Worm (Caenorhabditis elegans) whole organism, L3 larva: ENCODE data around the gene T12G3.2.

Experiments used
- R02D3.7 ChIP-seq: fragments of 150-350 bp; optimal IDR thresholded peaks from 2 replicates; lab custom pipeline; 2014; ENCODE audit warnings: missing biosample characterization, missing genetic modification characterization
- ZK546.5 ChIP-seq: sonication (generic microtip); optimal IDR thresholded peaks from 2 replicates; lab custom pipeline; 2017; ENCODE audit warnings: missing biosample characterization, missing genetic modification characterization
- aly-2 ChIP-seq: fragments of 150-350 bp; optimal IDR thresholded peaks from 2 replicates; lab custom pipeline; 2014; ENCODE audit warnings: missing biosample characterization, missing genetic modification characterization
- ama-1 ChIP-seq: fragments of 150-350 bp; optimal IDR thresholded peaks from 2 replicates; lab custom pipeline; 2018
- ceh-16 ChIP-seq: sonication (generic microtip); optimal IDR thresholded peaks from 2 replicates; lab custom pipeline; 2017; ENCODE audit warnings: missing biosample characterization, missing genetic modification characterization
- ceh-28 ChIP-seq: fragments of 150-350 bp; optimal IDR thresholded peaks from 2 replicates; lab custom pipeline; 2014; ENCODE audit warnings: missing biosample characterization, missing genetic modification reagents, missing genetic modification characterization
- ceh-82 ChIP-seq: fragments of 150-350 bp; optimal IDR thresholded peaks from 2 replicates; lab custom pipeline; 2014; ENCODE audit warnings: missing biosample characterization, missing genetic modification characterization
- ceh-9 ChIP-seq: sonication (generic microtip); optimal IDR thresholded peaks from 2 replicates; lab custom pipeline; 2018; ENCODE audit warnings: missing biosample characterization, missing genetic modification characterization
- daf-12 ChIP-seq: fragments of 150-350 bp; optimal IDR thresholded peaks from 2 replicates; lab custom pipeline; 2014; ENCODE audit warnings: missing biosample characterization, missing genetic modification reagents, missing genetic modification characterization
- egl-27 ChIP-seq: sonication (generic microtip); optimal IDR thresholded peaks from 4 replicates; lab custom pipeline; 2017; ENCODE audit warnings: missing biosample characterization, missing genetic modification reagents, missing genetic modification characterization
- egl-5 ChIP-seq: fragments of 150-350 bp; optimal IDR thresholded peaks from 2 replicates; lab custom pipeline; 2017; ENCODE audit warnings: missing biosample characterization, missing genetic modification reagents, missing genetic modification characterization, inconsistent platforms
- elt-1 ChIP-seq: fragments of 150-350 bp; optimal IDR thresholded peaks from 2 replicates; lab custom pipeline; 2014; ENCODE audit warnings: missing biosample characterization, missing genetic modification characterization
- elt-2 ChIP-seq: sonication (generic microtip); optimal IDR thresholded peaks from 2 replicates; lab custom pipeline; 2016; ENCODE audit warnings: missing genetic modification reagents, mild to moderate bottlenecking, missing genetic modification characterization, missing compliant biosample characterization
- elt-3 ChIP-seq, 3 experiments: fragments of 150-350 bp in 1 of 3; sonication (generic microtip) in 2 of 3; optimal IDR thresholded peaks; 2 replicates in 2 of 3; 4 replicates in 1 of 3; lab custom pipeline; 2014 to 2017; ENCODE audit warnings: missing biosample characterization in 3 of 3, missing genetic modification characterization in 3 of 3
- eor-1 ChIP-seq, 2 experiments: fragments of 150-350 bp; optimal IDR thresholded peaks; 2 replicates each; lab custom pipeline; 2014 to 2018; ENCODE audit warnings: missing biosample characterization in 2 of 2, missing genetic modification characterization in 2 of 2
- fkh-10 ChIP-seq: sonication (generic microtip); optimal IDR thresholded peaks from 2 replicates; lab custom pipeline; 2017; ENCODE audit warnings: missing biosample characterization, missing genetic modification reagents, missing genetic modification characterization
- fkh-2 ChIP-seq: fragments of 150-350 bp; optimal IDR thresholded peaks from 2 replicates; lab custom pipeline; 2014; ENCODE audit warnings: missing biosample characterization, missing genetic modification reagents, missing genetic modification characterization
- fos-1 ChIP-seq: fragments of 150-350 bp; optimal IDR thresholded peaks from 2 replicates; lab custom pipeline; 2014; ENCODE audit warnings: missing biosample characterization, missing genetic modification characterization
- hmg-11 ChIP-seq: sonication (generic microtip); optimal IDR thresholded peaks from 2 replicates; lab custom pipeline; 2016; ENCODE audit warnings: missing genetic modification characterization, missing compliant biosample characterization
- jun-1 ChIP-seq: fragments of 150-350 bp; optimal IDR thresholded peaks from 2 replicates; lab custom pipeline; 2014; ENCODE audit warnings: missing biosample characterization, missing genetic modification reagents, missing genetic modification characterization
- lin-15B ChIP-seq: fragments of 150-350 bp; optimal IDR thresholded peaks from 2 replicates; lab custom pipeline; 2014; ENCODE audit warnings: missing biosample characterization, missing genetic modification characterization
- lin-39 ChIP-seq: fragments of 150-350 bp; optimal IDR thresholded peaks from 2 replicates; lab custom pipeline; 2018; ENCODE audit warnings: missing biosample characterization, missing genetic modification reagents, missing genetic modification characterization
- lsy-12 ChIP-seq: sonication (generic microtip); optimal IDR thresholded peaks from 2 replicates; lab custom pipeline; 2016; ENCODE audit warnings: mild to moderate bottlenecking, missing genetic modification characterization, missing compliant biosample characterization
- mdl-1 ChIP-seq: fragments of 150-350 bp; optimal IDR thresholded peaks from 2 replicates; lab custom pipeline; 2014; ENCODE audit warnings: missing biosample characterization, missing genetic modification characterization
- mml-1 ChIP-seq: fragments of 150-350 bp; sonication (generic microtip); optimal IDR thresholded peaks from 3 replicates; lab custom pipeline; 2014; ENCODE audit warnings: missing biosample characterization, missing genetic modification characterization
- nfya-1 ChIP-seq: sonication (generic microtip); optimal IDR thresholded peaks from 2 replicates; lab custom pipeline; 2017; ENCODE audit warnings: missing genetic modification characterization, mild to moderate bottlenecking, missing compliant biosample characterization, antibody characterized with exemption, moderate library complexity; ENCODE audit not compliant: insufficient read depth
- nhr-11 ChIP-seq: fragments of 150-350 bp; optimal IDR thresholded peaks from 2 replicates; lab custom pipeline; 2014; ENCODE audit warnings: missing biosample characterization, missing genetic modification characterization
- nhr-12 ChIP-seq: fragments of 150-350 bp; optimal IDR thresholded peaks from 2 replicates; lab custom pipeline; 2014; ENCODE audit warnings: missing biosample characterization, missing genetic modification characterization
- nhr-23 ChIP-seq: fragments of 150-350 bp; optimal IDR thresholded peaks from 2 replicates; lab custom pipeline; 2014; ENCODE audit warnings: missing biosample characterization, missing genetic modification reagents, missing genetic modification characterization
- nhr-237 ChIP-seq: fragments of 150-350 bp; optimal IDR thresholded peaks from 2 replicates; lab custom pipeline; 2014; ENCODE audit warnings: missing biosample characterization, missing genetic modification characterization
- nhr-25 ChIP-seq: sonication (generic microtip); optimal IDR thresholded peaks from 2 replicates; lab custom pipeline; 2017; ENCODE audit warnings: missing biosample characterization, missing genetic modification characterization
- nhr-28 ChIP-seq: fragments of 150-350 bp; optimal IDR thresholded peaks from 2 replicates; lab custom pipeline; 2014; ENCODE audit warnings: missing biosample characterization, missing genetic modification characterization
- nhr-43 ChIP-seq: sonication (generic microtip); optimal IDR thresholded peaks from 2 replicates; lab custom pipeline; 2016; ENCODE audit warnings: mild to moderate bottlenecking, missing genetic modification characterization, missing compliant biosample characterization; ENCODE audit not compliant: poor library complexity, severe bottlenecking
- nhr-67 ChIP-seq: fragments of 150-350 bp; optimal IDR thresholded peaks from 2 replicates; lab custom pipeline; 2014; ENCODE audit warnings: missing biosample characterization, missing genetic modification characterization
- nhr-76 ChIP-seq: fragments of 150-350 bp; sonication (generic microtip); optimal IDR thresholded peaks from 5 replicates; lab custom pipeline; 2014; ENCODE audit warnings: missing biosample characterization, missing genetic modification characterization
- nhr-77 ChIP-seq: fragments of 150-350 bp; optimal IDR thresholded peaks from 2 replicates; lab custom pipeline; 2014; ENCODE audit warnings: missing biosample characterization, missing genetic modification characterization
- pha-4 ChIP-seq: fragments of 150-350 bp; optimal IDR thresholded peaks from 2 replicates; lab custom pipeline; 2014; ENCODE audit warnings: missing biosample characterization, missing genetic modification reagents, missing genetic modification characterization
- pqm-1 ChIP-seq: fragments of 150-350 bp; optimal IDR thresholded peaks from 2 replicates; lab custom pipeline; 2017; ENCODE audit warnings: missing biosample characterization, missing genetic modification characterization, inconsistent platforms
- sea-2 ChIP-seq: fragments of 150-350 bp; sonication (generic microtip); optimal IDR thresholded peaks from 4 replicates; lab custom pipeline; 2014; ENCODE audit warnings: missing biosample characterization, missing genetic modification reagents, missing genetic modification characterization
- skn-1 ChIP-seq: fragments of 150-350 bp; optimal IDR thresholded peaks from 2 replicates; lab custom pipeline; 2014; ENCODE audit warnings: missing biosample characterization, missing genetic modification characterization
- snpc-4 ChIP-seq: fragments of 150-350 bp; optimal IDR thresholded peaks from 2 replicates; lab custom pipeline; 2014; ENCODE audit warnings: missing biosample characterization, missing genetic modification characterization
- tbx-2 ChIP-seq: sonication (generic microtip); optimal IDR thresholded peaks from 2 replicates; lab custom pipeline; 2016; ENCODE audit warnings: mild to moderate bottlenecking, missing genetic modification characterization, missing compliant biosample characterization
- unc-39 ChIP-seq: sonication (generic microtip); optimal IDR thresholded peaks from 4 replicates; lab custom pipeline; 2017; ENCODE audit warnings: missing biosample characterization, missing genetic modification characterization
- unc-62 ChIP-seq: fragments of 150-350 bp; sonication (generic microtip); optimal IDR thresholded peaks from 4 replicates; lab custom pipeline; 2014; ENCODE audit warnings: missing biosample characterization, missing genetic modification reagents, missing genetic modification characterization
- zag-1 ChIP-seq: fragments of 150-350 bp; optimal IDR thresholded peaks from 2 replicates; lab custom pipeline; 2014; ENCODE audit warnings: missing biosample characterization, missing genetic modification characterization
- ztf-11 ChIP-seq: fragments of 150-350 bp; optimal IDR thresholded peaks from 2 replicates; lab custom pipeline; 2014; ENCODE audit warnings: missing biosample characterization, missing genetic modification characterization
- ztf-4 ChIP-seq: fragments of 150-350 bp; optimal IDR thresholded peaks from 2 replicates; lab custom pipeline; 2014; ENCODE audit warnings: missing biosample characterization, missing genetic modification characterization

Gene T12G3.2

ce11 chrIV:12035422-12035821 lies 11.3 kb downstream of the T12G3.2 start:
- TF ChIP-seq eor-1 (tag; optimal IDR thresholded peaks at IDR 0.05; lab: Kevin White, UChicago) = no peak
- no peak for TF ChIP-seq lsy-12
- no peak for TF ChIP-seq nhr-11 (tag; lab: Kevin White, UChicago)
- no peak for TF ChIP-seq ceh-9 (tag; lab: Kevin White, UChicago)
- no peak for TF ChIP-seq fkh-2 (tag; lab: Kevin White, UChicago)
- TF ChIP-seq unc-62 (GFP tag; lab: Kevin White, UChicago) = no peak
- TF ChIP-seq, all 47 proteins: peak for 0

- TF ChIP-seq eor-1 (tag; optimal IDR thresholded peaks at IDR 0.05; lab: Kevin White, UChicago) = no peak
- peak; percentile 29 for TF ChIP-seq nhr-25 (tag; lab: Kevin White, UChicago)
- TF ChIP-seq ama-1 (lab: Kevin White, UChicago) = peak; percentile 9
- TF ChIP-seq, all 47 proteins: peak for 2
Measured at ce11 chrIV:12034776-12035175, 12.0 kb downstream of the T12G3.2 start.

ce11 chrIV:12033985-12034384 lies 12.8 kb downstream of the T12G3.2 start, which contains the start of gene sqst-1:
TSS of gene sqst-1 (plus strand) at chrIV:12034282.
- TF ChIP-seq nhr-77 (tag; lab: Kevin White, UChicago) = no peak
- TF ChIP-seq pha-4 = peak; percentile 4
- peak; percentile 84 for TF ChIP-seq ama-1 (lab: Kevin White, UChicago)

ce11 chrIV:12032383-12032782 lies 14.4 kb downstream of the T12G3.2 start:
- TF ChIP-seq mml-1 (no peak), lin-15B (peak; percentile 80), snpc-4 (tag; lab: Kevin White, UChicago) (peak; percentile 34), eor-1 (tag; optimal IDR thresholded peaks at IDR 0.05; lab: Kevin White, UChicago) (no peak), skn-1 (tag; lab: Kevin White, UChicago) (peak; percentile 59), nhr-43 (tag; lab: Kevin White, UChicago) (peak; percentile 70), nhr-67 (tag; lab: Kevin White, UChicago) (no peak), zag-1 (tag; lab: Kevin White, UChicago) (no peak), ama-1 (lab: Kevin White, UChicago) (peak; percentile 79), ceh-28 (tag; lab: Kevin White, UChicago) (peak; percentile 95), jun-1 (peak; percentile 86), lin-39 (peak; percentile 29), sea-2 (GFP tag; lab: Kevin White, UChicago) (no peak), ztf-4 (no peak), nhr-28 (tag; lab: Kevin White, UChicago) (no peak), tbx-2 (tag; lab: Kevin White, UChicago) (peak; percentile 61), ceh-82 (tag; lab: Kevin White, UChicago) (peak; percentile 39), fos-1 (tag; lab: Kevin White, UChicago) (peak; percentile 79), egl-5 (tag; lab: Kevin White, UChicago) (peak; percentile 93), nhr-237 (tag; lab: Kevin White, UChicago) (no peak), aly-2 (tag; lab: Kevin White, UChicago) (no peak), ztf-11 (tag; lab: Kevin White, UChicago) (no peak), egl-27 (peak; percentile 20), ceh-9 (tag; lab: Kevin White, UChicago) (no peak), nhr-77 (tag; lab: Kevin White, UChicago) (no peak), elt-1 (peak; percentile 55), ZK546.5 (tag; lab: Kevin White, UChicago) (no peak), nhr-12 (tag; lab: Kevin White, UChicago) (no peak), nhr-23 (tag; lab: Kevin White, UChicago) (peak; percentile 92), hmg-11 (tag; lab: Kevin White, UChicago) (peak; percentile 89), pqm-1 (tag; lab: Kevin White, UChicago) (peak; percentile 94), mdl-1 (tag; lab: Kevin White, UChicago) (peak; percentile 43), nfya-1 (tag; lab: Kevin White, UChicago) (peak; percentile 89), fkh-10 (GFP tag; lab: Kevin White, UChicago) (no peak), ceh-16 (no peak), elt-2 (tag; lab: Kevin White, UChicago) (peak; percentile 97), nhr-25 (tag; lab: Kevin White, UChicago) (peak; percentile 93), pha-4 (peak; percentile 92), nhr-76 (tag; lab: Kevin White, UChicago) (no peak), lsy-12 (peak; percentile 83), unc-62 (GFP tag; lab: Kevin White, UChicago) (peak; percentile 65), R02D3.7 (tag; lab: Kevin White, UChicago) (no peak), elt-3 (tag; optimal IDR thresholded peaks at IDR 0.05; lab: Kevin White, UChicago) (no peak), unc-39 (tag; lab: Kevin White, UChicago) (no peak), nhr-11 (tag; lab: Kevin White, UChicago) (no peak), fkh-2 (tag; lab: Kevin White, UChicago) (no peak), daf-12 (tag; lab: Kevin White, UChicago) (no peak)
